Fruit fly (Drosophila melanogaster) whole organism, embryonic: ENCODE measurements around the gene CG43678.

Experiments
- Antp ChIP-seq: fragments of 200-800 bp; sonication (Bioruptor generic); optimal IDR thresholded peaks from 3 replicates; lab custom pipeline; 2016; ENCODE audit warnings: missing biosample characterization, missing genetic modification characterization
- CG1024 ChIP-seq: fragments of 200-800 bp; sonication (Bioruptor generic); IDR thresholded peaks from 2 replicates; pipeline ENCODE4 v1.3.6; 2022; ENCODE audit warnings: missing biosample characterization, missing genetic modification characterization
- CG11560 ChIP-seq: fragments of 200-800 bp; sonication (Bioruptor generic); IDR thresholded peaks from 3 replicates; pipeline ENCODE4 v1.3.6; 2022; ENCODE audit warnings: missing biosample characterization, missing genetic modification characterization
- CG13123 ChIP-seq: fragments of 200-800 bp; sonication (Bioruptor generic); optimal IDR thresholded peaks from 2 replicates; lab custom pipeline; 2016; ENCODE audit warnings: missing biosample characterization, missing genetic modification characterization
- CG13424 ChIP-seq: fragments of 200-800 bp; sonication (Bioruptor generic); optimal IDR thresholded peaks from 2 replicates; lab custom pipeline; 2019; ENCODE audit warnings: missing biosample characterization, mild to moderate bottlenecking, missing genetic modification characterization, moderate library complexity
- CG14050 ChIP-seq: fragments of 200-800 bp; sonication (Bioruptor generic); IDR thresholded peaks from 3 replicates; pipeline ENCODE4 v1.3.6; 2022; ENCODE audit warnings: missing biosample characterization, missing genetic modification characterization
- CG17568 ChIP-seq: fragments of 200-800 bp; sonication (Bioruptor generic); optimal IDR thresholded peaks from 2 replicates; lab custom pipeline; 2018; ENCODE audit warnings: missing biosample characterization, mild to moderate bottlenecking, missing genetic modification characterization, moderate library complexity
- CG1792 ChIP-seq: fragments of 200-800 bp; sonication (Bioruptor generic); optimal IDR thresholded peaks from 2 replicates; lab custom pipeline; 2016; ENCODE audit warnings: missing biosample characterization, missing genetic modification characterization
- CG2202 ChIP-seq: fragments of 200-800 bp; sonication (Bioruptor generic); optimal IDR thresholded peaks from 2 replicates; lab custom pipeline; 2018; ENCODE audit warnings: missing biosample characterization, mild to moderate bottlenecking, missing genetic modification characterization
- CG4730 ChIP-seq: fragments of 200-800 bp; sonication (Bioruptor generic); IDR thresholded peaks from 2 replicates; pipeline ENCODE4 v1.3.6; 2022; ENCODE audit warnings: missing biosample characterization, missing genetic modification characterization
- CG6689 ChIP-seq: fragments of 200-800 bp; sonication (Bioruptor generic); IDR thresholded peaks from 2 replicates; pipeline ENCODE4 v1.3.6; 2022; ENCODE audit warnings: missing biosample characterization, missing genetic modification characterization
- CG7839 ChIP-seq: fragments of 200-800 bp; sonication (Bioruptor generic); optimal IDR thresholded peaks from 3 replicates; lab custom pipeline; 2018; ENCODE audit warnings: missing biosample characterization, mild to moderate bottlenecking, missing genetic modification characterization, moderate library complexity
- CG7928 ChIP-seq: fragments of 200-800 bp; sonication (Bioruptor generic); optimal IDR thresholded peaks from 2 replicates; lab custom pipeline; 2017; ENCODE audit warnings: missing biosample characterization, mild to moderate bottlenecking, missing genetic modification characterization
- CG8388 ChIP-seq: fragments of 200-800 bp; sonication (Bioruptor generic); optimal IDR thresholded peaks from 2 replicates; lab custom pipeline; 2019; ENCODE audit warnings: missing biosample characterization, mild to moderate bottlenecking, missing genetic modification characterization, moderate library complexity
- Dref ChIP-seq: fragments of 200-800 bp; sonication (Bioruptor generic); IDR thresholded peaks from 2 replicates; pipeline ENCODE4 v1.3.6; 2022; ENCODE audit warnings: missing biosample characterization, missing genetic modification characterization
- Ets65A ChIP-seq: fragments of 200-800 bp; sonication (Bioruptor generic); peaks from one replicate; lab custom pipeline; 2016; ENCODE audit warnings: missing biosample characterization, missing genetic modification characterization
- Fer2 ChIP-seq: fragments of 200-800 bp; sonication (Bioruptor generic); optimal IDR thresholded peaks from 2 replicates; lab custom pipeline; 2018; ENCODE audit warnings: missing biosample characterization, mild to moderate bottlenecking, missing genetic modification characterization, moderate library complexity
- Fer3 ChIP-seq: fragments of 200-800 bp; sonication (Bioruptor generic); optimal IDR thresholded peaks from 2 replicates; lab custom pipeline; 2018; ENCODE audit warnings: missing biosample characterization, mild to moderate bottlenecking, missing genetic modification characterization, moderate library complexity
- GATAe ChIP-seq: fragments of 200-800 bp; sonication (Bioruptor generic); conservative IDR thresholded peaks from 2 replicates; pipeline ENCODE4 v1.3.6; 2022; ENCODE audit warnings: missing biosample characterization, missing genetic modification characterization
- HmgD ChIP-seq: fragments of 200-800 bp; sonication (Bioruptor generic); optimal IDR thresholded peaks from 3 replicates; lab custom pipeline; 2016; ENCODE audit warnings: missing biosample characterization, missing genetic modification characterization
- Max ChIP-seq: fragments of 200-800 bp; sonication (Bioruptor generic); optimal IDR thresholded peaks from 2 replicates; lab custom pipeline; 2016; ENCODE audit warnings: missing biosample characterization, mild to moderate bottlenecking, missing genetic modification characterization
- Opbp ChIP-seq: fragments of 200-800 bp; sonication (Bioruptor generic); IDR thresholded peaks from 3 replicates; pipeline ENCODE4 v1.3.6; 2022; ENCODE audit warnings: missing biosample characterization, missing genetic modification characterization; ENCODE audit not compliant: partially characterized antibody
- PHDP ChIP-seq: fragments of 200-800 bp; sonication (Bioruptor generic); optimal IDR thresholded peaks from 3 replicates; lab custom pipeline; 2018; ENCODE audit warnings: missing biosample characterization, mild to moderate bottlenecking, missing genetic modification characterization, moderate library complexity
- Ravus ChIP-seq: fragments of 200-800 bp; sonication (Bioruptor generic); IDR thresholded peaks from 2 replicates; pipeline ENCODE4 v1.3.6; 2022; ENCODE audit warnings: missing biosample characterization, missing genetic modification characterization
- Taf1 ChIP-seq: fragments of 200-800 bp; sonication (Bioruptor generic); IDR thresholded peaks from 2 replicates; pipeline ENCODE4 v1.3.6; 2022; ENCODE audit warnings: missing biosample characterization, missing genetic modification characterization
- Xrp1 ChIP-seq: fragments of 200-800 bp; sonication (Bioruptor generic); IDR thresholded peaks from 2 replicates; pipeline ENCODE4 v1.3.6; 2022; ENCODE audit warnings: missing biosample characterization, missing genetic modification characterization
- chm ChIP-seq: fragments of 200-800 bp; sonication (Bioruptor generic); IDR thresholded peaks from 2 replicates; pipeline ENCODE4 v1.3.6; 2022; ENCODE audit warnings: missing biosample characterization, missing genetic modification characterization
- crol ChIP-seq: fragments of 200-800 bp; sonication (Bioruptor generic); IDR thresholded peaks from 2 replicates; pipeline ENCODE4 v1.3.6; 2022; ENCODE audit warnings: missing biosample characterization, missing genetic modification characterization
- dati ChIP-seq: fragments of 200-800 bp; sonication (Bioruptor generic); IDR thresholded peaks from 2 replicates; pipeline ENCODE4 v1.3.6; 2022; ENCODE audit warnings: missing biosample characterization, missing genetic modification characterization
- exex ChIP-seq: fragments of 200-800 bp; sonication (Bioruptor generic); optimal IDR thresholded peaks from 4 replicates; lab custom pipeline; 2018; ENCODE audit warnings: missing biosample characterization, mild to moderate bottlenecking, missing genetic modification characterization, moderate library complexity
- fd102C ChIP-seq: fragments of 200-800 bp; sonication (Bioruptor generic); optimal IDR thresholded peaks from 2 replicates; lab custom pipeline; 2018; ENCODE audit warnings: missing biosample characterization, mild to moderate bottlenecking, missing genetic modification characterization, moderate library complexity
- fd64A ChIP-seq: fragments of 200-800 bp; sonication (Bioruptor generic); optimal IDR thresholded peaks from 3 replicates; lab custom pipeline; 2018; ENCODE audit warnings: missing biosample characterization, mild to moderate bottlenecking, missing genetic modification characterization
- fd96Cb ChIP-seq: fragments of 200-800 bp; sonication (Bioruptor generic); optimal IDR thresholded peaks from 2 replicates; lab custom pipeline; 2018; ENCODE audit warnings: missing biosample characterization, mild to moderate bottlenecking, missing genetic modification characterization, moderate library complexity
- jumu ChIP-seq: fragments of 200-800 bp; sonication (Bioruptor generic); optimal IDR thresholded peaks from 3 replicates; lab custom pipeline; 2016; ENCODE audit warnings: missing biosample characterization, missing genetic modification characterization
- klu ChIP-seq: fragments of 200-800 bp; sonication (Bioruptor generic); IDR thresholded peaks from 2 replicates; pipeline ENCODE4 v1.3.6; 2022; ENCODE audit warnings: missing biosample characterization, missing genetic modification characterization
- mam ChIP-seq: fragments of 200-800 bp; sonication (Bioruptor generic); optimal IDR thresholded peaks from 3 replicates; lab custom pipeline; 2016; ENCODE audit warnings: missing biosample characterization, missing genetic modification characterization
- onecut ChIP-seq: fragments of 200-800 bp; sonication (Bioruptor generic); IDR thresholded peaks from 2 replicates; pipeline ENCODE4 v1.3.6; 2022; ENCODE audit warnings: missing biosample characterization, missing genetic modification characterization
- pb ChIP-seq: fragments of 200-800 bp; sonication (Bioruptor generic); optimal IDR thresholded peaks from 3 replicates; lab custom pipeline; 2016; ENCODE audit warnings: missing biosample characterization, missing genetic modification characterization
- pita ChIP-seq: fragments of 200-800 bp; sonication (Bioruptor generic); optimal IDR thresholded peaks from 2 replicates; lab custom pipeline; 2017; ENCODE audit warnings: missing biosample characterization, mild to moderate bottlenecking, missing genetic modification characterization
- shn ChIP-seq: fragments of 200-800 bp; sonication (Bioruptor generic); optimal IDR thresholded peaks from 3 replicates; lab custom pipeline; 2016; ENCODE audit warnings: missing biosample characterization, missing genetic modification characterization
- slp2 ChIP-seq: fragments of 200-800 bp; sonication (Bioruptor generic); optimal IDR thresholded peaks from 2 replicates; lab custom pipeline; 2016; ENCODE audit warnings: missing biosample characterization, missing genetic modification characterization
- sna ChIP-seq: fragments of 200-800 bp; sonication (Bioruptor generic); IDR thresholded peaks from 2 replicates; pipeline ENCODE4 v1.3.6; 2022; ENCODE audit warnings: missing biosample characterization, missing genetic modification characterization; ENCODE audit not compliant: partially characterized antibody
- sqz ChIP-seq: fragments of 200-800 bp; sonication (Bioruptor generic); optimal IDR thresholded peaks from 3 replicates; lab custom pipeline; 2018; ENCODE audit warnings: missing biosample characterization, mild to moderate bottlenecking, missing genetic modification characterization
- ssp ChIP-seq: fragments of 200-800 bp; sonication (Bioruptor generic); IDR thresholded peaks from 2 replicates; pipeline ENCODE4 v1.3.6; 2022; ENCODE audit warnings: missing biosample characterization, missing genetic modification characterization
- stc ChIP-seq: fragments of 200-800 bp; sonication (Bioruptor generic); IDR thresholded peaks from 2 replicates; pipeline ENCODE4 v1.3.6; 2022; ENCODE audit warnings: missing biosample characterization, missing genetic modification characterization
- tll ChIP-seq, 2 experiments: fragments of 200-800 bp in 1 of 2; fragments of >200 bp in 1 of 2; sonication (Bioruptor generic) in 1 of 2; optimal IDR thresholded peaks; 2 replicates each; lab custom pipeline; 2017 to 2019; ENCODE audit warnings: missing biosample characterization in 2 of 2, missing genetic modification characterization in 2 of 2, mild to moderate bottlenecking in 1 of 2, moderate library complexity in 1 of 2
- ttk ChIP-seq: fragments of 200-800 bp; sonication (Bioruptor generic); IDR thresholded peaks from 2 replicates; pipeline ENCODE4 v2.1.2; 2022; ENCODE audit warnings: missing biosample characterization, missing genetic modification characterization
- vnd ChIP-seq: fragments of 200-800 bp; sonication (Bioruptor generic); IDR thresholded peaks from 3 replicates; pipeline ENCODE4 v1.3.6; 2022; ENCODE audit warnings: missing biosample characterization, missing genetic modification characterization; ENCODE audit not compliant: partially characterized antibody
- wek ChIP-seq: fragments of 200-800 bp; sonication (Bioruptor generic); optimal IDR thresholded peaks from 3 replicates; lab custom pipeline; 2018; ENCODE audit warnings: missing biosample characterization, mild to moderate bottlenecking, missing genetic modification characterization, moderate library complexity
- zfh1 ChIP-seq: fragments of 200-800 bp; sonication (Bioruptor generic); IDR thresholded peaks from 3 replicates; pipeline ENCODE4 v1.3.6; 2022; ENCODE audit warnings: missing biosample characterization, missing genetic modification characterization

CG43678 gene

DNA sequence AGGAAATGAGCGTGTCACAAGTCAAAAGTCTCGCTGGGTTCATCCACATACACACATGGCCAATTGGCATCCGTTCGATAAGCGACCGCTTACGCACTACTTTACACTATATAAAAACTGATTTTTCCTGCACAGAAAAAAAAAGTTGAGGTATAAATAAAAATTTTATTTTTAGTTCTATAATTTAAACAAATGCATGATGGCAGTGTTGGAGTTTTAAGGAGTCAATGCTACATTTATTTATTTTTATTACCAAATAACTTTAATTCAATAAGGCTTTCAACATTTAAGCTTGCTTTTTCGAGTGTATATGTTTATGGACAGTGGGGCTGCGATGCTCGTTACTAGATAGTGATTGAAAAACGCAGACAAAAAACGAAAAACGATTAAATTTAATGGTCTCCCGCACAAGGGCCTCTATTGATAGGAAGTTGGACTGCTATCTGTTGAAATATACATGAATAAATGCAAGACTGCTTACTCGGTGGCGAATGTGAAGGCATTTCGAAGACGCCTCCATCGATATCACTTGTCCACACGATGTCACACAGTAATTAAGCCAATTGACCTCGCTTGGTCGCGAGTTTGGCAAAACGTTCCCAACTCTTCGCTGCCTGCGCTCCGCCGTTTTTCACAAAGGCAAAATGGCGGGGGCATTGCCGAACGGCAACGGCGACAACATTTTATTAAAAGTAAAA lies 37.5 kb downstream of the CG43678 start (continued):
- TF ChIP-seq Opbp (GFP tag; lab: Robert Waterston, UW) (no peak), shn (no peak), jumu (GFP tag; lab: Kevin White, UChicago) (peak; percentile 15), Fer2 (tag; lab: Kevin White, UChicago) (peak; percentile 53), Fer3 (tag; lab: Kevin White, UChicago) (peak; percentile 75), chm (peak; percentile 65; the same call in 1 of the 2 replicates), pb (GFP tag; lab: Kevin White, UChicago) (no peak), zfh1 (GFP tag; lab: Robert Waterston, UW) (peak; percentile 76; the same call in 2 of the 3 replicates), Antp (no peak), vnd (GFP tag; lab: Robert Waterston, UW) (no peak), ssp (GFP tag; lab: Robert Waterston, UW) (peak; percentile 45; the same call in 1 of the 2 replicates), tll (GFP tag; optimal IDR thresholded peaks at IDR 0.05; lab: Kevin White, UChicago) (no peak), CG13424 (tag; lab: Kevin White, UChicago) (peak; percentile 80), CG14050 (peak; percentile 43; the same call in 1 of the 3 replicates), stc (GFP tag; lab: Robert Waterston, UW) (peak; percentile 57), CG7839 (tag; lab: Kevin White, UChicago) (peak; percentile 88), Max (GFP tag; lab: Kevin White, UChicago) (peak; percentile 69), fd64A (GFP tag; lab: Kevin White, UChicago) (no peak), CG6689 (GFP tag; lab: Robert Waterston, UW) (peak; percentile 78), CG13123 (GFP tag; lab: Kevin White, UChicago) (peak; percentile 13), wek (GFP tag; lab: Kevin White, UChicago) (no peak), pita (GFP tag; lab: Kevin White, UChicago) (no peak), dati (GFP tag; lab: Robert Waterston, UW) (no peak), CG2202 (tag; lab: Kevin White, UChicago) (peak; percentile 36), Taf1 (GFP tag; lab: Robert Waterston, UW) (peak; percentile 55; the same call in 1 of the 2 replicates), HmgD (GFP tag; lab: Kevin White, UChicago) (no peak), klu (peak; percentile 22; the same call in 1 of the 2 replicates), onecut (GFP tag; lab: Robert Waterston, UW) (peak; percentile 69), fd102C (peak; percentile 42), CG4730 (peak; percentile 41), CG1792 (peak; percentile 62), slp2 (GFP tag; lab: Kevin White, UChicago) (peak; percentile 20), CG11560 (tag; lab: Robert Waterston, UW) (0 out of 3 replicates have a peak, but pooled peaks have one; percentile 13), exex (tag; lab: Kevin White, UChicago) (peak; percentile 16), sqz (GFP tag; lab: Kevin White, UChicago) (peak; percentile 65), PHDP (tag; lab: Kevin White, UChicago) (peak; percentile 82), crol (GFP tag; lab: Robert Waterston, UW) (no peak), CG7928 (GFP tag; lab: Kevin White, UChicago) (no peak), sna (GFP tag; lab: Robert Waterston, UW) (no peak), fd96Cb (tag; lab: Kevin White, UChicago) (peak; percentile 86), GATAe (GFP tag; lab: Robert Waterston, UW) (no peak), Xrp1 (GFP tag; lab: Robert Waterston, UW) (peak; percentile 87), Ets65A (GFP tag; lab: Kevin White, UChicago) (peak; percentile 92), ttk (GFP tag; lab: Robert Waterston, UW) (peak; percentile 63), CG17568 (peak; percentile 50), mam (GFP tag; lab: Kevin White, UChicago) (peak; percentile 5), Ravus (peak; percentile 23; the same call in 1 of the 2 replicates), Dref (GFP tag; lab: Robert Waterston, UW) (no peak), CG8388 (GFP tag; lab: Kevin White, UChicago) (peak; percentile 88), CG1024 (GFP tag; lab: Robert Waterston, UW) (peak; percentile 49; the same call in 1 of the 2 replicates)
